Worm (Caenorhabditis elegans): ENCODE measurements around the gene ebp-2.

ce11 chrII:11393787-11394186, 48.7 kb upstream of the ebp-2 start:
- no peak for TF ChIP-seq med-1 (GFP tag; optimal IDR thresholded peaks at IDR 0.05; ENCODE audit: insufficient read depth)
- no peak for TF ChIP-seq cog-1 (tag; optimal IDR thresholded peaks at IDR 0.05)
- no peak for TF ChIP-seq klf-2 (GFP tag; conservative IDR thresholded peaks at IDR 0.05)
- no peak for TF ChIP-seq ref-1 (GFP tag; conservative IDR thresholded peaks at IDR 0.05)

Measured in whole organism, midembryonic.